Worm (Caenorhabditis elegans): ENCODE measurements around the gene F10A3.17.

DNA sequence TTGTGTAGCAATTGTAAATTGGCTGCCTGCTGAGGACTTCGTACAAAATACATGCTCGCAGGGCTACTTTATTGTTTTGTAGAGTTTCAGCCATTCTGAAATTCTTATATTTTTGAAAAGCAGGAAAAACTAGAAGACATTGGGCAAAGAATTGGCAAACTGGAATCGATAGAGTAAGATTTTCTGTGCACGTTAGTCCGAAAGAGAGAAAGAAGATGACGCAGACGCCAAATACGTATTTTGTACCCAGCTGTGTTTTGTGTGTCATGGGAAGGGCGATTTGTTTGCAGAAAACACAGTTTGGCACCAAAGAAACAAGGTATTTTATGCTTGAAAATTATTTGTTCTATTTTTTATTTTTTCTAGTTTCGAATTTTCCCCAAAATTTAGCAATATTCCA, 32.1 kb downstream of the F10A3.17 start, which contains the start of gene fbxa-143:
- TF ChIP-seq unc-55 (GFP tag; optimal IDR thresholded peaks at IDR 0.05) (no peak), hlh-15 (tag; optimal IDR thresholded peaks at IDR 0.05) (no peak), nhr-11 (tag; optimal IDR thresholded peaks at IDR 0.05) (no peak), odd-2 (tag; optimal IDR thresholded peaks at IDR 0.05) (no peak)

Data from whole organism, late embryonic.